Worm (Caenorhabditis elegans): Measurements from ENCODE around the gene slc-36.5.

ce11 chrII:6846723-6847122, 30.1 kb downstream of the slc-36.5 start:
- TF ChIP-seq egl-27 (tag; optimal IDR thresholded peaks at IDR 0.05) (no peak), fkh-10 (GFP tag; optimal IDR thresholded peaks at IDR 0.05) (no peak), ztf-11 (tag; optimal IDR thresholded peaks at IDR 0.05) (no peak), snpc-1.2 (GFP tag; IDR thresholded peaks at IDR 0.05) (no peak), dmd-8 (GFP tag; IDR thresholded peaks at IDR 0.05) (no peak), dve-1 (tag; optimal IDR thresholded peaks at IDR 0.05; ENCODE audit: insufficient read depth) (no peak), ceh-82 (tag; optimal IDR thresholded peaks at IDR 0.05) (no peak), nhr-111 (GFP tag; optimal IDR thresholded peaks at IDR 0.05) (no peak), zag-1 (tag; optimal IDR thresholded peaks at IDR 0.05) (no peak), skn-1 (tag; optimal IDR thresholded peaks at IDR 0.05) (no peak), snpc-4 (tag; optimal IDR thresholded peaks at IDR 0.05) (no peak), F37D6.2 (tag; optimal IDR thresholded peaks at IDR 0.05) (no peak), nhr-237 (tag; optimal IDR thresholded peaks at IDR 0.05) (no peak)
